Fruit fly (Drosophila melanogaster) Kc167 (cell line): Measurements from ENCODE around the gene NK7.1.

Experiments
- Myc ChIP-seq: fragments of >200 bp; optimal IDR thresholded peaks from 2 replicates; lab custom pipeline; 2017; ENCODE audit warnings: missing external identifiers
- Sin3A ChIP-seq: fragments of >200 bp; optimal IDR thresholded peaks from 2 replicates; lab custom pipeline; 2018; ENCODE audit warnings: missing external identifiers
- h ChIP-seq: fragments of >200 bp; optimal IDR thresholded peaks from 3 replicates; lab custom pipeline; 2018; ENCODE audit warnings: missing external identifiers
- insv ChIP-seq: fragments of >200 bp; optimal IDR thresholded peaks from 3 replicates; lab custom pipeline; 2018; ENCODE audit warnings: missing external identifiers
- psq ChIP-seq: fragments of >200 bp; optimal IDR thresholded peaks from 2 replicates; lab custom pipeline; 2017; ENCODE audit warnings: missing external identifiers
- ttk ChIP-seq: sonication (Bioruptor generic); optimal IDR thresholded peaks from 2 replicates; lab custom pipeline; 2017; ENCODE audit warnings: missing external identifiers

NK7.1 gene

DNA sequence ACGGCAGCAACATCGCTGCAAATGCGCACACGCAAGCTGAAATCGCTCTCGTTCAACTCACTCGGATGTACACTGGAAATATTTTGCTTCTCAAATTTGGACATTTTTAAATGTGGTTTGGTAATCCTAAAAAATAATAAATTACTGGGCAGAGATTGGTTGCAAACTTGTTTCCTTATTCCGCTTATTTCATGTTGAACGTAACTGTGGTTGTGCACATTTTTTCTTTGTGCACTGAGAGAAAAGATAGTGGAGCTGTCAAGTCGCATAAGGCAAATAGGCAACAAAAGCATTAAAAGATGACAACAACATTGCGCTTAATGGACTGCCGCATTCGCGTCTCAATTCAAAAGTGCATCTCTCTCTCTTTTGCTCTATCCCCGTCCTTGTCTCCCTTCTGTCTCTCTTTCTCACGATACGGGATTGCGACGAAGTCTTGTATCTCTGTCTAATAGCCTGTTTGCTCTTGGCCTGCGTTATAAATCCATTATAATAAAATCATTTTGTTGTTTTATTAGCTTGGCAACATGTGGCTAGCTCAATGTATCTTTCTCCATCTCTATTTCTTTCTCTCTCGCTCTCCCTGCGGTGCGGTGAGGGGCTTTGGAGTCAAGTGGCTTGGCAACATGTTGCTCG lies 559 bp upstream of the NK7.1 start:
- TF ChIP-seq Myc = no peak

DNA sequence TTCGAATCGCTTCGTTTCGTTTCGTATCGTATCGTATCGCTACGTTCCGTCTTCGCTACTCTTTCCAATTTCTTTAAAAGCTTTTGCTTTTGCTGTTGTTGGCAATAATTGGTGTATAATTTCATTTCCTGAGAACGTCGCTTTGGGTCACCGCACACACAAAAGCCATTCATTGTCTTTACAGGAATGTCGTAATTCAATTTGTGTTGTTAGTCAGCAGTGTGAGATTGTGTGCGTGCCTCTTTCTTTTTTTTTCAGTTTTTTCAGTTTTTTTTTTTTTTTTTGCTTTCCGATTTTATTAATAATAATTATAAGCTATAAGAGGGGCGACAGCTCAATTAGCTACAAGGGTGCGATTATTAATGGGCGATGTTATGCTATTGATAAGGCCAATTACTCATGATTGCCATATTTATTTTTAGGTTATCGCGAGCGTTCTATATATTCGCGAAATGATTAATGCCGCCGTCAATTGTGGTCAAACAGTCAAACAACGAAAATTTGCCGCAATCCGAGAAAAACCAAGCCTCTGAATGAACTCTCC lies 1.5 kb downstream of the NK7.1 start:
- TF ChIP-seq Sin3A = no peak
- no peak for TF ChIP-seq insv (lab: Kevin White, UChicago)
- TF ChIP-seq ttk (lab: Kevin White, UChicago) = no peak
- TF ChIP-seq Myc = no peak
- TF ChIP-seq psq (lab: Kevin White, UChicago) = no peak
- TF ChIP-seq h (lab: Kevin White, UChicago) = no peak

DNA sequence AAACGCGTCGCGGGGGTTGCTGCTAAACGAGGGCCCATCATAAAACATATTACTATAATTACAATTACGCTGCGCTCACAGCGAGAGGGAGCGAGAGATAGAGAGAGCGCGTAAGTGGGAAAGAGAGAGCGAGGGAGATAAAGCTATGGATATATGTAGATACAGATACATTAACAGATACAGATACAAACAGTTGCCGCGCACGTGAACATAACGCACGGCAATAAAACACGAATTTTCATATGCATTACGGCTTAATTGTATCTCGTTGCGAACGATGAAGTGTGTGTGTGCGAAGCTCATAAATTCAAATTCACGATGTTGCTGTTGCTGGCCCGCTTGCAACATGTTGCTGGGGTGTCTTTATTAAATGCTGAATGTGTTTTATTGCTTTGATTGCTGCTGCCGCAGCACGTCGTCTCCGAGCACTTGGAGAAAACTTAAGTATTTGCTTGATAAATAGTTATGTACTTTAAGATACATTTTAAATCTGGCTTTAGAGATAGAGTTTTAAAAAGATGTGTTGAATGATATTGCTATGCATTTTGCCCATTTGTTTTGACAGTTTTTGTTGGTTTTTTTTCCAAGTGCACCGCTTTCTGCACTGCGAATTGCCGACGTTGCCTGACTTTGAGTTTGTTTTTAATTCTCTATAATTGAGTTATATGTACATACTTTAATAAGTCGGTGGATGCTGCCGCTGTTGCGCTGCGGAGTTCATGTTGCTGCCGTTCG lies 2.4 kb downstream of the NK7.1 start:
- no peak for TF ChIP-seq Sin3A
- no peak for TF ChIP-seq h (lab: Kevin White, UChicago)
- no peak for TF ChIP-seq psq (lab: Kevin White, UChicago)
- TF ChIP-seq ttk (lab: Kevin White, UChicago) = no peak
- TF ChIP-seq Myc = no peak
- TF ChIP-seq insv (lab: Kevin White, UChicago) = no peak

dm6 chr3R:14369481-14370198 lies 3.1 kb downstream of the NK7.1 start:
- TF ChIP-seq ttk (lab: Kevin White, UChicago) (no peak), Myc (no peak), h (lab: Kevin White, UChicago) (no peak), insv (lab: Kevin White, UChicago) (no peak), psq (lab: Kevin White, UChicago) (no peak), Sin3A (no peak)

- TF ChIP-seq psq (lab: Kevin White, UChicago) (no peak), Myc (no peak), insv (lab: Kevin White, UChicago) (no peak), Sin3A (no peak), h (lab: Kevin White, UChicago) (no peak)
Measured at dm6 chr3R:14366882-14367281, 5.9 kb downstream of the NK7.1 start.

DNA sequence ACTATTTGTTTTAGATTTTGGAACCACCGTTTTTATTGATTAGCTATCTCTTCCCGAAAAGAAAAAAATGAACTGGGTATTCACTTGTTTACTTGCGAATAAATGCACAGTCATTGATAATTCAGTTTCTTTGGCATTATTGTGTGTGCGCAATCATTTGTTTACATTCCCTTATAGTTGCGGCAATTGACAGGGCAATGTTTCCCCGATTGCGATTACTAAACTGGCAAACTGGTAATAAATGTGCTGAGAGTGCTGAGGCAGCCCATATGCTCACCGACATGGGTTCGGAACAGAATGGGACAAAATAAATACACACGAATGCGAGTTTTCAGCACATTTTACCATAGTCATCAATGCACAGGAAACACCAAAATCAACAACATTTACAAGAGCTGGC lies 6.8 kb downstream of the NK7.1 start:
- TF ChIP-seq psq (lab: Kevin White, UChicago) (no peak), Sin3A (no peak), ttk (lab: Kevin White, UChicago) (no peak), insv (lab: Kevin White, UChicago) (no peak), Myc (no peak), h (lab: Kevin White, UChicago) (no peak)

- TF ChIP-seq Sin3A = no peak
- no peak for TF ChIP-seq h (lab: Kevin White, UChicago)
- no peak for TF ChIP-seq Myc
- no peak for TF ChIP-seq psq (lab: Kevin White, UChicago)
- no peak for TF ChIP-seq insv (lab: Kevin White, UChicago)
- TF ChIP-seq ttk (lab: Kevin White, UChicago) = no peak
Measured at dm6 chr3R:14364156-14364555, 8.6 kb downstream of the NK7.1 start.

DNA sequence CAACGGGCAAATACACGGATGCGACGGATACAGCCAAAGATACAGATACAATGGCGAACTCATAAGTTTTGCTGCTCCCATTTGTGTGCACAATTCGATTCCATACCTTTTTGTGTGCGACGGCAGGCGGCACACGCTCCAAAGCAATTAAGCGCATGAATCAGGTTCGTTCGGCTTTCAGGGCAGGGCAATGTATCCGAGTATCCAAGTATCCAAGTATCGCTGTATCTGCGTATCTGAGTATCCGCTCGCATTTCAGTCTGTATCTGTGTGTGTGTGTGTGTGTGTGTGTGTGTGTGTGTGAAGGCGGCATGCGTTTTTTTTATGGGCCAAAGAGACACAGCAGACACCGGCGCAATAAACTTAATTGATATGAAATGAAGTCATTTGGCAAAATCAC lies 9.6 kb downstream of the NK7.1 start:
- TF ChIP-seq psq (lab: Kevin White, UChicago) (no peak), Myc (no peak), insv (lab: Kevin White, UChicago) (no peak), Sin3A (no peak), ttk (lab: Kevin White, UChicago) (no peak), h (lab: Kevin White, UChicago) (no peak)

- TF ChIP-seq insv (lab: Kevin White, UChicago) (no peak), Myc (no peak), h (lab: Kevin White, UChicago) (no peak), psq (lab: Kevin White, UChicago) (no peak), Sin3A (no peak), ttk (lab: Kevin White, UChicago) (no peak)
Measured at dm6 chr3R:14361741-14362232, 11.0 kb downstream of the NK7.1 start, which contains the start of gene Dnaaf5. TSS of gene Dnaaf5 (minus strand) at chr3R:14361786.

- no peak for TF ChIP-seq ttk (lab: Kevin White, UChicago)
- TF ChIP-seq Sin3A = no peak
- no peak for TF ChIP-seq psq (lab: Kevin White, UChicago)
- no peak for TF ChIP-seq Myc
- TF ChIP-seq h (lab: Kevin White, UChicago) = no peak
- no peak for TF ChIP-seq insv (lab: Kevin White, UChicago)
Measured at dm6 chr3R:14357405-14357804, 15.3 kb downstream of the NK7.1 start.

dm6 chr3R:14356619-14357018 lies 16.1 kb downstream of the NK7.1 start:
- no peak for TF ChIP-seq Sin3A

DNA sequence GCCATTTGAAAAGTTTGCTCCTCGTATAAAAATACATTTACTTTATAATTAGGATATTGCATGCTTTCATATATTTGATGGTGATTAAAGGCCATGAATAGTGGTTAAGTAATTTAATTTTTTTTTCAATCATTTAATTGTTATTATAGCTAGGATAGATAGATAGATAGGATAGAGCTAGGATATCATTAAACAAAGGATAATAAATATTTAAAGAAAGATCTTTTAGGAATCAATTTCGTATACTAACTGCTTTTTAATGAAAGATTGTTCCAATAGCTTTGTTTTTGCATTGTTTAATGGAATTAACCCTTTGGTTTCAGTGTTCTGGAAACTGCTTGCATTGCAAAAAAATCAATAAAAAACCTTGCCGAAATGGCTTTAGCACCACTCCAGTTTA lies 18.2 kb downstream of the NK7.1 start:
- TF ChIP-seq Myc (no peak), h (lab: Kevin White, UChicago) (no peak), ttk (lab: Kevin White, UChicago) (no peak), insv (lab: Kevin White, UChicago) (no peak), psq (lab: Kevin White, UChicago) (no peak), Sin3A (no peak)
